Worm (Caenorhabditis elegans): ENCODE results near the gene sph-1.

- TF ChIP-seq sea-1 (GFP tag; conservative IDR thresholded peaks at IDR 0.05) (no peak), ama-1 (optimal IDR thresholded peaks at IDR 0.05) (no peak), hmg-4 (GFP tag; optimal IDR thresholded peaks at IDR 0.05) (no peak), F13C5.2 (tag; optimal IDR thresholded peaks at IDR 0.05) (no peak), scrt-1 (GFP tag; IDR thresholded peaks at IDR 0.05) (no peak), tra-4 (tag; optimal IDR thresholded peaks at IDR 0.05) (no peak), flt-1 (GFP tag; IDR thresholded peaks at IDR 0.05) (no peak), ets-7 (tag; optimal IDR thresholded peaks at IDR 0.05) (no peak), hmbx-1 (tag; optimal IDR thresholded peaks at IDR 0.05) (no peak), pes-1 (GFP tag; IDR thresholded peaks at IDR 0.05) (no peak), ceh-36 (tag; optimal IDR thresholded peaks at IDR 0.05) (no peak)
Observed at ce11 chrIV:8105083-8105482, 28.3 kb downstream of the sph-1 start.
